Worm (Caenorhabditis elegans) whole organism, L4 larva: ENCODE measurements around the gene lido-16.

Source experiments
- F26F4.8 ChIP-seq: fragments of 200-800 bp; sonication (Bioruptor generic); conservative IDR thresholded peaks from 2 replicates; pipeline ENCODE4 v1.3.6; 2022; ENCODE audit warnings: missing genetic modification characterization, missing compliant biosample characterization
- R02D3.7 ChIP-seq: fragments of 150-350 bp; sonication (generic microtip); optimal IDR thresholded peaks from 3 replicates; lab custom pipeline; 2014; ENCODE audit warnings: missing biosample characterization, missing genetic modification characterization
- Y75B8A.6 ChIP-seq: fragments of 200-800 bp; sonication (Bioruptor generic); IDR thresholded peaks from 2 replicates; pipeline ENCODE4 v1.3.6; 2022; ENCODE audit warnings: missing genetic modification reagents, missing genetic modification characterization, missing compliant biosample characterization
- ZK337.2 ChIP-seq: fragments of 200-800 bp; sonication (Bioruptor generic); IDR thresholded peaks from 2 replicates; pipeline ENCODE4 v1.3.6; 2022; ENCODE audit warnings: missing genetic modification reagents, missing genetic modification characterization, missing compliant biosample characterization
- aha-1 ChIP-seq: fragments of 150-350 bp; peaks from one replicate; lab custom pipeline; 2014; ENCODE audit warnings: missing biosample characterization, missing genetic modification characterization
- ces-1 ChIP-seq: fragments of 150-350 bp; sonication (generic microtip); optimal IDR thresholded peaks from 4 replicates; lab custom pipeline; 2014; ENCODE audit warnings: missing biosample characterization, missing genetic modification reagents, missing genetic modification characterization
- cey-2 ChIP-seq: sonication (generic microtip); optimal IDR thresholded peaks from 3 replicates; lab custom pipeline; 2017; ENCODE audit warnings: missing genetic modification characterization, mild to moderate bottlenecking, missing compliant biosample characterization, antibody characterized with exemption, borderline replicate concordance; ENCODE audit not compliant: insufficient read depth
- daf-8 ChIP-seq: fragments of 200-800 bp; sonication (Bioruptor generic); IDR thresholded peaks from 2 replicates; pipeline ENCODE4 v1.3.6; 2022; ENCODE audit warnings: missing genetic modification characterization, missing compliant biosample characterization
- dmd-8 ChIP-seq: fragments of 200-800 bp; sonication (Bioruptor generic); IDR thresholded peaks from 2 replicates; pipeline ENCODE4 v1.3.6; 2022; ENCODE audit warnings: missing genetic modification characterization, missing compliant biosample characterization
- dve-1 ChIP-seq: sonication (generic microtip); optimal IDR thresholded peaks from 2 replicates; lab custom pipeline; 2017; ENCODE audit warnings: antibody characterized with exemption, mild to moderate bottlenecking, missing genetic modification characterization, missing compliant biosample characterization; ENCODE audit not compliant: insufficient read depth
- gei-8 ChIP-seq: fragments of 200-800 bp; sonication (Bioruptor generic); optimal IDR thresholded peaks from 2 replicates; lab custom pipeline; 2018; ENCODE audit warnings: mild to moderate bottlenecking, missing genetic modification characterization, missing compliant biosample characterization
- lin-13 ChIP-seq: fragments of 150-350 bp; optimal IDR thresholded peaks from 2 replicates; lab custom pipeline; 2014; ENCODE audit warnings: missing biosample characterization, missing genetic modification reagents, missing genetic modification characterization
- lsy-2 ChIP-seq, 2 experiments: fragments of 150-350 bp in 1 of 2; sonication (generic microtip) in 1 of 2; optimal IDR thresholded peaks; 2 replicates each; lab custom pipeline; 2014 to 2017; ENCODE audit warnings: missing biosample characterization in 2 of 2, missing genetic modification characterization in 2 of 2
- mxl-2 ChIP-seq: fragments of 200-800 bp; sonication (Bioruptor generic); conservative IDR thresholded peaks from 2 replicates; pipeline ENCODE4 v1.3.6; 2022; ENCODE audit warnings: missing genetic modification reagents, missing genetic modification characterization, missing compliant biosample characterization
- nhr-76 ChIP-seq: fragments of 150-350 bp; optimal IDR thresholded peaks from 2 replicates; lab custom pipeline; 2014; ENCODE audit warnings: missing biosample characterization, missing genetic modification characterization
- saeg-2 ChIP-seq: fragments of 200-800 bp; sonication (Bioruptor generic); IDR thresholded peaks from 2 replicates; pipeline ENCODE4 v1.3.6; 2022; ENCODE audit warnings: missing genetic modification reagents, missing genetic modification characterization, missing compliant biosample characterization
- snpc-1.2 ChIP-seq: fragments of 200-800 bp; sonication (Bioruptor generic); IDR thresholded peaks from 2 replicates; pipeline ENCODE4 v1.3.6; 2022; ENCODE audit warnings: missing genetic modification reagents, missing genetic modification characterization, missing compliant biosample characterization
- snpc-4 ChIP-seq: fragments of 150-350 bp; optimal IDR thresholded peaks from 2 replicates; lab custom pipeline; 2014; ENCODE audit warnings: missing biosample characterization, missing genetic modification characterization
- vab-7 ChIP-seq: fragments of 200-800 bp; sonication (Bioruptor generic); IDR thresholded peaks from 2 replicates; pipeline ENCODE4 v1.3.6; 2022; ENCODE audit warnings: missing genetic modification reagents, missing genetic modification characterization, missing compliant biosample characterization
- zip-11 ChIP-seq: fragments of 200-800 bp; sonication (Bioruptor generic); IDR thresholded peaks from 2 replicates; pipeline ENCODE4 v1.3.6; 2022; ENCODE audit warnings: missing genetic modification characterization, missing compliant biosample characterization
- ztf-11 ChIP-seq: fragments of 150-350 bp; optimal IDR thresholded peaks from 2 replicates; lab custom pipeline; 2014; ENCODE audit warnings: missing biosample characterization, missing genetic modification characterization

Gene lido-16

DNA sequence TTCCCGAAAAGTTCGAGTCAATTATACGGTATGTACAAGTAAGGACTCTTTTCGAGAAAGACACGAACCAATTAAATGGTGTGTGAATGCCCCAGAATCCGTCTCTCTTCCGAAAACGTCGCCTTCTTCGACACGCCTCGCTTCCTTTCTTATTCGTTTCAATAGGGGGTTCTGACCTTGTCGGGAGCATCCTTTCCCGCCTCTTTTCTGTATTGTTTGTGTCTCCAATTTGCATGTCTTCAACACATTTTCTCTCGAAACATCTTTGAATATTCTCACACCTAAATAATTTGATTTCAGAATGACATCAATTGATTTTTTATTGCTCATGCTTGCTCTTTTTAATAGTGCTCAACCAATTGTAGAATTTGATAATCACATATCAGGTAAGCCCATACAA, 43.6 kb downstream of the lido-16 start, which contains the start of gene cutl-16:
TSS of gene cutl-16 (plus strand) at position 301 of the 400 bp plus-strand sequence.
- TF ChIP-seq ZK337.2 (GFP tag; lab: Robert Waterston, UW): no peak
- TF ChIP-seq dmd-8 (GFP tag; lab: Robert Waterston, UW): no peak
- no peak for TF ChIP-seq snpc-1.2 (GFP tag; lab: Robert Waterston, UW)
- no peak for TF ChIP-seq cey-2
- TF ChIP-seq daf-8 (GFP tag; lab: Robert Waterston, UW): no peak
- TF ChIP-seq mxl-2 (GFP tag; lab: Robert Waterston, UW): no peak
- TF ChIP-seq lsy-2 (tag; optimal IDR thresholded peaks at IDR 0.05; lab: Kevin White, UChicago): no peak
- no peak for TF ChIP-seq gei-8 (GFP tag; lab: Kevin White, UChicago)
- no peak for TF ChIP-seq F26F4.8 (GFP tag; lab: Robert Waterston, UW)
- TF ChIP-seq dve-1 (tag; lab: Kevin White, UChicago): no peak
- TF ChIP-seq vab-7 (GFP tag; lab: Robert Waterston, UW): no peak
- TF ChIP-seq saeg-2: no peak
- no peak for TF ChIP-seq nhr-76 (tag; lab: Kevin White, UChicago)
- TF ChIP-seq ztf-11 (tag; lab: Kevin White, UChicago): no peak
- no peak for TF ChIP-seq R02D3.7 (tag; lab: Kevin White, UChicago)
- no peak for TF ChIP-seq snpc-4
- no peak for TF ChIP-seq Y75B8A.6 (GFP tag; lab: Robert Waterston, UW)
- TF ChIP-seq lin-13: no peak
- TF ChIP-seq ces-1: no peak
- no peak for TF ChIP-seq zip-11 (GFP tag; lab: Robert Waterston, UW)
- TF ChIP-seq, all 104 proteins: peak for 0

DNA sequence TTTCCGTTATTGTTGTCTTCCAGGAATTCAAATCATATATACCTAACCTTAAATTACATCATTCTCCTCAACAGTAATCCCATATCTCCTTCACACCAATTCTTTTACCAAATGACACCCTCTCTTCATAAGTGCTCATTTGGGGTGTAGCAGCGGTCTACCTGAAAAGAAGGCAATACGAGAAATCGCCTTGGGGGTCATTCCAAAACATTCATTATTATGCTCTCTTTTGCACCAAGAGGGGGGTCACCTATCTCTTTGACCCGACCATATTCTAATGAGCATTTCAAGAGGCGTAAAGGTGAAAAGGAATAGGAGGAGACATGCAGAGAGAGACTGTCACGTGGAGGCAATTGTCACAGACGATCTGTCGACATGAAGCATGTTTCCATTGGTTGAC, 47.9 kb downstream of the lido-16 start:
- TF ChIP-seq Y75B8A.6 (GFP tag; lab: Robert Waterston, UW) (no peak), aha-1 (peak; percentile 81)
- TF ChIP-seq, all 104 proteins: peak for 1
